Fruit fly (Drosophila melanogaster): ENCODE data around the gene CG43291.

Gene CG43291

DNA sequence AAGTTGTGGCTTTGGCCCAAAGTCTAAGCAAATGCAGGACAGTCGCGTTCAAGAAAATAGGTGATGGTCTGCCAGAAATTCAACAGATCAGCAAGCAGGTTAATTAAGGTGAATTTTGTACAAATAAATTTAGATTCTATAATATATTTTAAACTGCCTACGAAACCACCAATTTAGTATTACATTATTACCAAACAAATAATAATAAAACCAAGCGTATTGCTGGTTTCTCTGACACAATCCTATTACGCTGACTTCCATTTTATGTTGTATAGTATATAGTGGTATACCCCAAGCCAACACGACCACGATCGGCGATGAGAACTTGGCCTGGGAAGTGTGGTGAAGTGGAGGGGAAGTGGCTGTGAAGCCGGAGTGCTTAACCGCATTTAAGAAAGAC lies 47.0 kb upstream of the CG43291 start (continued):
- TF ChIP-seq Ets96B (tag; optimal IDR thresholded peaks at IDR 0.05) (peak; percentile 89), CG11762 (GFP tag; optimal IDR thresholded peaks at IDR 0.05; ENCODE audit: insufficient read depth) (peak; percentile 73), vri (GFP tag; optimal IDR thresholded peaks at IDR 0.05) (peak; percentile 80), CG6792 (GFP tag; optimal IDR thresholded peaks at IDR 0.05) (peak; percentile 77), lz (GFP tag; optimal IDR thresholded peaks at IDR 0.05) (peak; percentile 77), ss (GFP tag; optimal IDR thresholded peaks at IDR 0.05) (peak; percentile 74 to 80), acj6 (GFP tag; optimal IDR thresholded peaks at IDR 0.05) (peak; percentile 80), cyc (GFP tag; optimal IDR thresholded peaks at IDR 0.05) (peak; percentile 68), CG16779 (tag; optimal IDR thresholded peaks at IDR 0.05) (peak; percentile 77), Blimp-1 (GFP tag; optimal IDR thresholded peaks at IDR 0.05) (peak; percentile 66), fkh (GFP tag; optimal IDR thresholded peaks at IDR 0.05) (no peak), CG8319 (GFP tag; optimal IDR thresholded peaks at IDR 0.05) (peak; percentile 51), salr (GFP tag; optimal IDR thresholded peaks at IDR 0.05) (peak; percentile 78 to 80), dsx (GFP tag; optimal IDR thresholded peaks at IDR 0.05; ENCODE audit: poor library complexity, severe bottlenecking) (peak; percentile 83), Lpt (GFP tag; optimal IDR thresholded peaks at IDR 0.05) (peak; percentile 72), achi (GFP tag; optimal IDR thresholded peaks at IDR 0.05) (peak; percentile 79)

dm6 chr3R:14289958-14290835 lies 45.7 kb upstream of the CG43291 start:
- TF ChIP-seq CG6276 (GFP tag; optimal IDR thresholded peaks at IDR 0.05) (peak; percentile 66), CG6792 (GFP tag; optimal IDR thresholded peaks at IDR 0.05) (peak; percentile 32), Eip78C (GFP tag) (peak; percentile 90), pdm3 (GFP tag; optimal IDR thresholded peaks at IDR 0.05) (peak; percentile 64), dac (GFP tag; optimal IDR thresholded peaks at IDR 0.05) (peak; percentile 16), CG10631 (GFP tag; optimal IDR thresholded peaks at IDR 0.05) (peak; percentile 44), CG7368 (GFP tag; optimal IDR thresholded peaks at IDR 0.05) (no peak), fd85E (GFP tag; optimal IDR thresholded peaks at IDR 0.05) (no peak), CG34406 (GFP tag; optimal IDR thresholded peaks at IDR 0.05) (peak; percentile 43), CG1621 (tag; optimal IDR thresholded peaks at IDR 0.05) (no peak), Sox14 (GFP tag; optimal IDR thresholded peaks at IDR 0.05) (peak; percentile 39), Hr4 (GFP tag; optimal IDR thresholded peaks at IDR 0.05) (peak; percentile 69), ss (GFP tag; optimal IDR thresholded peaks at IDR 0.05) (peak in 1 of 2 experiments; percentile 44), CG11762 (GFP tag; optimal IDR thresholded peaks at IDR 0.05; ENCODE audit: insufficient read depth) (no peak), Sox102F (GFP tag; optimal IDR thresholded peaks at IDR 0.05) (peak; percentile 38), CG8632 (GFP tag; optimal IDR thresholded peaks at IDR 0.05) (peak; percentile 44), Hr38 (GFP tag; optimal IDR thresholded peaks at IDR 0.05) (no peak), CG8319 (GFP tag; optimal IDR thresholded peaks at IDR 0.05) (no peak), eg (GFP tag; IDR thresholded peaks at IDR 0.05) (0 out of 3 replicates have a peak, but pooled peaks have one; percentile 36), achi (GFP tag; optimal IDR thresholded peaks at IDR 0.05) (peak; percentile 45), Met (GFP tag; optimal IDR thresholded peaks at IDR 0.05) (peak; percentile 63), CG3919 (GFP tag; optimal IDR thresholded peaks at IDR 0.05) (peak; percentile 48), Gug (GFP tag; IDR thresholded peaks at IDR 0.05) (peak; percentile 33; the same call in 1 of the 2 replicates), CG3032 (tag; optimal IDR thresholded peaks at IDR 0.05) (peak; percentile 41), fkh (GFP tag; optimal IDR thresholded peaks at IDR 0.05) (peak; percentile 45), Sox15 (GFP tag; optimal IDR thresholded peaks at IDR 0.05) (peak; percentile 17), Eip75B (GFP tag; optimal IDR thresholded peaks at IDR 0.05) (peak; percentile 28), CG15336 (GFP tag; IDR thresholded peaks at IDR 0.05) (peak; percentile 53), CG31627 (GFP tag; optimal IDR thresholded peaks at IDR 0.05) (peak; percentile 40), cyc (GFP tag; optimal IDR thresholded peaks at IDR 0.05) (peak; percentile 7), Hr39 (GFP tag; optimal IDR thresholded peaks at IDR 0.05) (peak; percentile 41), CG6854 (GFP tag; optimal IDR thresholded peaks at IDR 0.05) (no peak), lz (GFP tag; optimal IDR thresholded peaks at IDR 0.05) (peak; percentile 54), net (GFP tag; optimal IDR thresholded peaks at IDR 0.05) (peak; percentile 39), svp (GFP tag) (peak; percentile 79), Blimp-1 (GFP tag; optimal IDR thresholded peaks at IDR 0.05) (peak; percentile 0), topi (GFP tag; optimal IDR thresholded peaks at IDR 0.05) (peak; percentile 57), fd59A (GFP tag; optimal IDR thresholded peaks at IDR 0.05) (peak; percentile 14), Ets96B (tag; optimal IDR thresholded peaks at IDR 0.05) (peak; percentile 57), CG11902 (GFP tag; optimal IDR thresholded peaks at IDR 0.05) (peak; percentile 31)
